Worm (Caenorhabditis elegans): ENCODE data around the gene sru-24.

The sru-24 gene

ce11 chrV:687384-687783 lies 16.1 kb upstream of the sru-24 start, which contains the start of gene H25P19.1:
Gene H25P19.1, plus strand, starts transcription at chrV:687684.
- TF ChIP-seq ceh-36 (tag; optimal IDR thresholded peaks at IDR 0.05), result no peak
- no peak for TF ChIP-seq ets-7 (tag; optimal IDR thresholded peaks at IDR 0.05)
- no peak for TF ChIP-seq hmg-4 (GFP tag; optimal IDR thresholded peaks at IDR 0.05)
- no peak for TF ChIP-seq scrt-1 (GFP tag; IDR thresholded peaks at IDR 0.05)
- no peak for TF ChIP-seq hnd-1 (tag; optimal IDR thresholded peaks at IDR 0.05)
- TF ChIP-seq hmbx-1 (tag; optimal IDR thresholded peaks at IDR 0.05), result no peak
- TF ChIP-seq tbx-37 (GFP tag; conservative IDR thresholded peaks at IDR 0.05), result no peak
- no peak for TF ChIP-seq F13C5.2 (tag; optimal IDR thresholded peaks at IDR 0.05)
- TF ChIP-seq B0310.2 (tag; optimal IDR thresholded peaks at IDR 0.05), result no peak
- TF ChIP-seq aly-1 (tag; optimal IDR thresholded peaks at IDR 0.05), result no peak
- TF ChIP-seq pes-1 (GFP tag; IDR thresholded peaks at IDR 0.05), result no peak
- no peak for TF ChIP-seq flt-1 (GFP tag; IDR thresholded peaks at IDR 0.05)
- TF ChIP-seq tra-4 (tag; optimal IDR thresholded peaks at IDR 0.05), result no peak

- TF ChIP-seq hmbx-1 (tag; optimal IDR thresholded peaks at IDR 0.05) (no peak), tra-4 (tag; optimal IDR thresholded peaks at IDR 0.05) (no peak), B0310.2 (tag; optimal IDR thresholded peaks at IDR 0.05) (no peak), pes-1 (GFP tag; IDR thresholded peaks at IDR 0.05) (no peak), hmg-4 (GFP tag; optimal IDR thresholded peaks at IDR 0.05) (no peak), ceh-13 (GFP tag; optimal IDR thresholded peaks at IDR 0.05) (no peak), flt-1 (GFP tag; IDR thresholded peaks at IDR 0.05) (no peak), hnd-1 (tag; optimal IDR thresholded peaks at IDR 0.05) (no peak), sea-1 (GFP tag; conservative IDR thresholded peaks at IDR 0.05) (no peak), scrt-1 (GFP tag; IDR thresholded peaks at IDR 0.05) (no peak), F13C5.2 (tag; optimal IDR thresholded peaks at IDR 0.05) (no peak), ceh-36 (tag; optimal IDR thresholded peaks at IDR 0.05) (no peak), tbx-11 (GFP tag; IDR thresholded peaks at IDR 0.05) (no peak)
Measured at ce11 chrV:683858-684257, 12.6 kb upstream of the sru-24 start, which contains the start of gene F31F4.1. Gene F31F4.1, plus strand, starts transcription at chrV:684060.

ce11 chrV:682031-682430 lies 10.8 kb upstream of the sru-24 start, which contains the start of gene srx-23:
Gene srx-23, plus strand, starts transcription at chrV:682331.
- TF ChIP-seq tbx-37 (GFP tag; conservative IDR thresholded peaks at IDR 0.05) (no peak), ceh-13 (GFP tag; optimal IDR thresholded peaks at IDR 0.05) (no peak), tbx-11 (GFP tag; IDR thresholded peaks at IDR 0.05) (no peak), sea-1 (GFP tag; conservative IDR thresholded peaks at IDR 0.05) (no peak)

DNA sequence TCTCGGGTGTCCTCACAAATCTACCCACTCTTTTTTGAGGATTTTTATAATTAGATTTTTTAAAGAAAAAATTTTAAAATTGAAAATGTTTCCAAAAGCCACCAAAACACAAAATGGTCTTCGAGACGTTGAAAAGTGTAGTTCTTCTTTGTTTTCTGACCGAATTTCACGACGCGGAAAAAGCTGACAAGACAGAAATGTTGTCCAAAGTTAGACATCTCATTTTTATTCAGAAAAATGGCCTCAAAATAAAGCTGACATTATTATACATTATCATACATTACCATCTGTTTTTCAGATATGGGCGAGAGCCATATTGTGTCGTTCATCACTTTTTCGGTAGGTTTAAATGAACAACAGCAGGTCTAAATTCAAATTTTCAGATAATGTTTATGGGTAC lies 8.4 kb upstream of the sru-24 start, which contains the start of gene srx-22:
Gene srx-22 (plus strand): TSS at position 301 of the 400 bp plus-strand sequence.
- no peak for TF ChIP-seq hnd-1 (tag; optimal IDR thresholded peaks at IDR 0.05)
- no peak for TF ChIP-seq pes-1 (GFP tag; IDR thresholded peaks at IDR 0.05)
- no peak for TF ChIP-seq hmg-4 (GFP tag; optimal IDR thresholded peaks at IDR 0.05)
- TF ChIP-seq scrt-1 (GFP tag; IDR thresholded peaks at IDR 0.05), result no peak
- no peak for TF ChIP-seq ceh-13 (GFP tag; optimal IDR thresholded peaks at IDR 0.05)
- no peak for TF ChIP-seq aly-1 (tag; optimal IDR thresholded peaks at IDR 0.05)
- no peak for TF ChIP-seq tbx-11 (GFP tag; IDR thresholded peaks at IDR 0.05)
- no peak for TF ChIP-seq flt-1 (GFP tag; IDR thresholded peaks at IDR 0.05)

DNA sequence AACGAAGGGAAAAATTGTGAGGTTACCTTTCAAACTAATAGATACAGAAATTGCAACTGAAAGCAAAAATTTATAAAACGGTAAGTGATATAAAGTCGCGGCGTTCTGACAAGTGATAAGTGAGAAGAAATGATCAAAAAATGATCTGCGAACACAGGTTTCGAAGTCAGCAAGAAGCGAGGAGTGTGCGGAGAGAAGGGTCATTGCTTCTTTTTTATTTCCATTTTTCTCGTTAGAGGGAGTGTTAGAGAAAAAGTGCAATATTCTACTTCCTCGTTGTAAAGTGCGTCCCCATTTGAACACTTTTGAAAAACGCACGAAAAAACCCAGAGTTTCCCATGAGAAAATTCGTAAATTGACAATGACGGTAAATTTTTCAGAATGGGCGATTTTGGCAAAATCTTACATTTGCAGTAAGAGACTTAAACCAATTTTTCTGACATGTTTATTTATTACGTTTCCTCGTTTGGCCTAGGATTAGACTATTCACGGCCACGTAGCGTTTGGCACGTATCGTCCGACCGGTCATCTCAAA lies 5.4 kb upstream of the sru-24 start, which contains the start of the genes fbxa-72 and srx-21:
Gene fbxa-72 (minus strand): TSS at position 204 of the 535 bp plus-strand sequence.
Gene srx-21 (plus strand): TSS at position 485 of the 535 bp plus-strand sequence.
- no peak for TF ChIP-seq B0310.2 (tag; optimal IDR thresholded peaks at IDR 0.05)
- TF ChIP-seq tra-4 (tag; optimal IDR thresholded peaks at IDR 0.05), result no peak
- TF ChIP-seq hnd-1 (tag; optimal IDR thresholded peaks at IDR 0.05), result no peak
- TF ChIP-seq tbx-11 (GFP tag; IDR thresholded peaks at IDR 0.05), result no peak
- no peak for TF ChIP-seq sea-1 (GFP tag; conservative IDR thresholded peaks at IDR 0.05)
- no peak for TF ChIP-seq ets-7 (tag; optimal IDR thresholded peaks at IDR 0.05)
- no peak for TF ChIP-seq hmbx-1 (tag; optimal IDR thresholded peaks at IDR 0.05)
- no peak for TF ChIP-seq ceh-36 (tag; optimal IDR thresholded peaks at IDR 0.05)
- TF ChIP-seq hmg-4 (GFP tag; optimal IDR thresholded peaks at IDR 0.05), result no peak
- TF ChIP-seq tbx-37 (GFP tag; conservative IDR thresholded peaks at IDR 0.05), result no peak
- TF ChIP-seq F13C5.2 (tag; optimal IDR thresholded peaks at IDR 0.05), result no peak
- no peak for TF ChIP-seq pes-1 (GFP tag; IDR thresholded peaks at IDR 0.05)

ce11 chrV:676090-676489 lies 4.8 kb upstream of the sru-24 start:
- TF ChIP-seq hmg-4 (GFP tag; optimal IDR thresholded peaks at IDR 0.05) (no peak), ceh-13 (GFP tag; optimal IDR thresholded peaks at IDR 0.05) (no peak), pes-1 (GFP tag; IDR thresholded peaks at IDR 0.05) (no peak), F13C5.2 (tag; optimal IDR thresholded peaks at IDR 0.05) (no peak), sea-1 (GFP tag; conservative IDR thresholded peaks at IDR 0.05) (no peak), ets-7 (tag; optimal IDR thresholded peaks at IDR 0.05) (no peak), scrt-1 (GFP tag; IDR thresholded peaks at IDR 0.05) (no peak)

- TF ChIP-seq hmg-4 (GFP tag; optimal IDR thresholded peaks at IDR 0.05) (no peak), pes-1 (GFP tag; IDR thresholded peaks at IDR 0.05) (no peak), tra-4 (tag; optimal IDR thresholded peaks at IDR 0.05) (no peak)
Measured at ce11 chrV:674213-674612, 3.0 kb upstream of the sru-24 start, which contains the start of gene sru-25. Gene sru-25, minus strand, starts transcription at chrV:674313.

DNA sequence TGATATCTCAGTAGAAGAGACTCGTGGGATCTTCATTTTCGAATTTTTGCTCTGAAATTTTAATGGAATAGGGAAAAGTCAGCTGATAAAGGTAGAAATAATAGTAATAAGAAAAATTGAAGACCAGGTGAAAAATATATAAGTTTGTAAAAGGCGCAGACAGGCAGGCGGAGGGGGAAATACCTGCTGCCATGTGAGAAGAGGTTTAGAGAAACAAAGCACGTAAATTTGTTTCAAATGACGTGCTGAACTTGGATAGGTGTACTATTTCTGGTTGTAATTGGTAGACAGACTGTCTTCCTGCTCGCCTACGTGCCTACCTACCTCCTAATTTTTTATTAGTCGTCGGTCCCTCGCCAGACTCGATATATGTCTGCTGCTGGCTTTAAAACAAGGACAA lies 3.8 kb downstream of the sru-24 start, which contains the start of gene nhr-180:
Gene nhr-180 (minus strand): TSS at position 52 of the 400 bp plus-strand sequence.
- TF ChIP-seq ceh-36 (tag; optimal IDR thresholded peaks at IDR 0.05) (no peak), scrt-1 (GFP tag; IDR thresholded peaks at IDR 0.05) (no peak), ceh-13 (GFP tag; optimal IDR thresholded peaks at IDR 0.05) (no peak), hmbx-1 (tag; optimal IDR thresholded peaks at IDR 0.05) (no peak), ama-1 (optimal IDR thresholded peaks at IDR 0.05) (no peak), tbx-37 (GFP tag; conservative IDR thresholded peaks at IDR 0.05) (no peak)

Measured in whole organism, early embryonic.